Worm (Caenorhabditis elegans): ENCODE data around the gene sri-37.

DNA sequence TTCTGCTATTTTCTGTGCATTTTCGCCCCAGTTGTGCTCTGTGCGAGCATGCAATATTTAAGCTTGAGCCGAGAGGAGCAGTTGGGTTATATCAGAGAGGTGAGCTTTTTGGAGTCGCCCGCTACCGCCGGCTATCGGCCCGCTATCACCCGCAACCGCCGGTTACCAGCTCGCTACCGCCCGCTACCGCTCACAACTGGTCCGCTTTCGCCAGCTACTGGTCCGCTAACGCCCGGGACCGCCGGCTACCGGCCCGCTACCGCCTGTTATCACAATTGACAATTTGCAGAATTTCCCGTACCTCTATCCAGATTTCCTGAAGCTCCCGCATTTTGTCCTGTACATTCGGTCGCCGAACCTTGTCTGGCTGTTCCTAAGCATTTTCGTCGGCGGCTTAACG lies 969 bp upstream of the sri-37 start:
- TF ChIP-seq flt-1 (GFP tag; IDR thresholded peaks at IDR 0.05), result no peak
- no peak for TF ChIP-seq ama-1 (optimal IDR thresholded peaks at IDR 0.05)
- TF ChIP-seq scrt-1 (GFP tag; IDR thresholded peaks at IDR 0.05), result no peak
- no peak for TF ChIP-seq tra-4 (tag; optimal IDR thresholded peaks at IDR 0.05)
- TF ChIP-seq hmg-4 (GFP tag; optimal IDR thresholded peaks at IDR 0.05), result no peak
- no peak for TF ChIP-seq tbx-11 (GFP tag; IDR thresholded peaks at IDR 0.05)
- TF ChIP-seq tbx-37 (GFP tag; conservative IDR thresholded peaks at IDR 0.05), result no peak
- no peak for TF ChIP-seq F13C5.2 (tag; optimal IDR thresholded peaks at IDR 0.05)
- TF ChIP-seq sea-1 (GFP tag; conservative IDR thresholded peaks at IDR 0.05), result no peak
- TF ChIP-seq pes-1 (GFP tag; IDR thresholded peaks at IDR 0.05), result no peak
- TF ChIP-seq hnd-1 (tag; optimal IDR thresholded peaks at IDR 0.05), result no peak
- no peak for TF ChIP-seq ets-7 (tag; optimal IDR thresholded peaks at IDR 0.05)

Data from whole organism, early embryonic.